Fruit fly (Drosophila melanogaster) whole organism, embryonic: ENCODE results near the gene Gr97a.

Experiments used
- Bdp1 ChIP-seq: fragments of 200-800 bp; sonication (Bioruptor generic); optimal IDR thresholded peaks from 3 replicates; lab custom pipeline; 2016; ENCODE audit warnings: missing biosample characterization, missing genetic modification characterization
- BtbVII ChIP-seq: fragments of 200-800 bp; sonication (Bioruptor generic); optimal IDR thresholded peaks from 3 replicates; lab custom pipeline; 2017; ENCODE audit warnings: missing biosample characterization, mild to moderate bottlenecking, missing genetic modification characterization
- CG10979 ChIP-seq: fragments of 200-800 bp; sonication (Bioruptor generic); optimal IDR thresholded peaks from 2 replicates; lab custom pipeline; 2018; ENCODE audit warnings: missing biosample characterization, mild to moderate bottlenecking, missing genetic modification characterization, moderate library complexity
- CG11093 ChIP-seq: fragments of 200-800 bp; sonication (Bioruptor generic); IDR thresholded peaks from 3 replicates; pipeline ENCODE4 v1.3.6; 2022; ENCODE audit warnings: missing biosample characterization, missing genetic modification characterization
- CG12769 ChIP-seq: fragments of 200-800 bp; sonication (Bioruptor generic); optimal IDR thresholded peaks from 2 replicates; lab custom pipeline; 2019; ENCODE audit warnings: missing biosample characterization, mild to moderate bottlenecking, missing genetic modification characterization, moderate library complexity
- CG14710 ChIP-seq: fragments of 200-800 bp; sonication (Bioruptor generic); optimal IDR thresholded peaks from 3 replicates; lab custom pipeline; 2019; ENCODE audit warnings: missing biosample characterization, mild to moderate bottlenecking, missing genetic modification characterization, moderate library complexity
- CG15011 ChIP-seq: fragments of 200-800 bp; sonication (Bioruptor generic); optimal IDR thresholded peaks from 3 replicates; lab custom pipeline; 2018; ENCODE audit warnings: missing biosample characterization, mild to moderate bottlenecking, missing genetic modification characterization
- CG15269 ChIP-seq: fragments of 200-800 bp; sonication (Bioruptor generic); optimal IDR thresholded peaks from 2 replicates; lab custom pipeline; 2018; ENCODE audit warnings: missing biosample characterization, mild to moderate bottlenecking, missing genetic modification characterization, moderate library complexity
- CG15514 ChIP-seq: fragments of 200-800 bp; sonication (Bioruptor generic); optimal IDR thresholded peaks from 3 replicates; lab custom pipeline; 2017; ENCODE audit warnings: missing biosample characterization, missing genetic modification characterization, mild to moderate bottlenecking, moderate library complexity, missing genetic modification reagents
- CG17385 ChIP-seq: fragments of 200-800 bp; sonication (Bioruptor generic); optimal IDR thresholded peaks from 3 replicates; lab custom pipeline; 2018; ENCODE audit warnings: missing biosample characterization, mild to moderate bottlenecking, missing genetic modification characterization
- CG1792 ChIP-seq: fragments of 200-800 bp; sonication (Bioruptor generic); optimal IDR thresholded peaks from 2 replicates; lab custom pipeline; 2016; ENCODE audit warnings: missing biosample characterization, missing genetic modification characterization
- CG18599 ChIP-seq: fragments of 200-800 bp; sonication (Bioruptor generic); optimal IDR thresholded peaks from 3 replicates; lab custom pipeline; 2017; ENCODE audit warnings: missing biosample characterization, missing genetic modification characterization, mild to moderate bottlenecking, moderate library complexity, missing genetic modification reagents
- CG34376 ChIP-seq: fragments of 200-800 bp; sonication (Bioruptor generic); optimal IDR thresholded peaks from 2 replicates; lab custom pipeline; 2018; ENCODE audit warnings: missing biosample characterization, mild to moderate bottlenecking, missing genetic modification characterization
- CG6813 ChIP-seq: fragments of 200-800 bp; sonication (Bioruptor generic); optimal IDR thresholded peaks from 2 replicates; lab custom pipeline; 2017; ENCODE audit warnings: missing biosample characterization, missing genetic modification characterization, mild to moderate bottlenecking, moderate library complexity, missing genetic modification reagents
- CG7839 ChIP-seq: fragments of 200-800 bp; sonication (Bioruptor generic); optimal IDR thresholded peaks from 3 replicates; lab custom pipeline; 2018; ENCODE audit warnings: missing biosample characterization, mild to moderate bottlenecking, missing genetic modification characterization, moderate library complexity
- CG8290 ChIP-seq, 3 experiments: fragments of 200-800 bp; sonication (Bioruptor generic); optimal IDR thresholded peaks; 2 replicates each; lab custom pipeline; 2016 to 2019; ENCODE audit warnings: missing biosample characterization in 3 of 3, missing genetic modification characterization in 3 of 3, mild to moderate bottlenecking in 2 of 3, moderate library complexity in 1 of 3
- CG8359 ChIP-seq: fragments of 200-800 bp; sonication (Bioruptor generic); optimal IDR thresholded peaks from 2 replicates; lab custom pipeline; 2017; ENCODE audit warnings: missing biosample characterization, mild to moderate bottlenecking, missing genetic modification characterization, borderline replicate concordance
- CG9727 ChIP-seq: fragments of 200-800 bp; sonication (Bioruptor generic); optimal IDR thresholded peaks from 3 replicates; lab custom pipeline; 2017; ENCODE audit warnings: missing biosample characterization, mild to moderate bottlenecking, missing genetic modification characterization
- D ChIP-seq, 2 experiments: fragments of 200-800 bp in 1 of 2; fragments of >200 bp in 1 of 2; sonication (Bioruptor generic) in 1 of 2; optimal IDR thresholded peaks; 2 replicates in 1 of 2; 3 replicates in 1 of 2; lab custom pipeline; 2017; ENCODE audit warnings: mild to moderate bottlenecking in 1 of 2, missing biosample characterization in 1 of 2, missing genetic modification characterization in 1 of 2, missing genetic modification reagents in 1 of 2
- E2f2 ChIP-seq: fragments of 200-800 bp; sonication (Bioruptor generic); IDR thresholded peaks from 2 replicates; pipeline ENCODE4 v1.3.6; 2022; ENCODE audit warnings: missing biosample characterization, missing genetic modification characterization
- Fer3 ChIP-seq: fragments of 200-800 bp; sonication (Bioruptor generic); optimal IDR thresholded peaks from 2 replicates; lab custom pipeline; 2018; ENCODE audit warnings: missing biosample characterization, mild to moderate bottlenecking, missing genetic modification characterization, moderate library complexity
- HmgZ ChIP-seq: fragments of 200-800 bp; sonication (Bioruptor generic); optimal IDR thresholded peaks from 2 replicates; lab custom pipeline; 2018; ENCODE audit warnings: missing biosample characterization, mild to moderate bottlenecking, missing genetic modification characterization
- Hr39 ChIP-seq: fragments of >200 bp; optimal IDR thresholded peaks from 2 replicates; lab custom pipeline; 2017
- MTF-1 ChIP-seq: fragments of 200-800 bp; sonication (Bioruptor generic); optimal IDR thresholded peaks from 2 replicates; lab custom pipeline; 2018; ENCODE audit warnings: missing biosample characterization, mild to moderate bottlenecking, missing genetic modification characterization, borderline replicate concordance
- Pdp1 ChIP-seq, 2 experiments: fragments of 200-800 bp; sonication (Bioruptor generic); optimal IDR thresholded peaks; 3 replicates each; lab custom pipeline; 2016; ENCODE audit warnings: missing biosample characterization in 2 of 2, missing genetic modification characterization in 2 of 2, mild to moderate bottlenecking in 1 of 2, moderate library complexity in 1 of 2
- Rx ChIP-seq: fragments of 200-800 bp; sonication (Bioruptor generic); IDR thresholded peaks from 2 replicates; pipeline ENCODE4 v1.3.6; 2022; ENCODE audit warnings: missing biosample characterization, missing genetic modification characterization
- Sry-β ChIP-seq: fragments of 200-800 bp; sonication (Bioruptor generic); optimal IDR thresholded peaks from 2 replicates; lab custom pipeline; 2018; ENCODE audit warnings: missing biosample characterization, mild to moderate bottlenecking, missing genetic modification characterization, moderate library complexity
- TFAM ChIP-seq: fragments of 200-800 bp; sonication (Bioruptor generic); optimal IDR thresholded peaks from 2 replicates; lab custom pipeline; 2017; ENCODE audit warnings: missing biosample characterization, missing genetic modification characterization, inconsistent platforms
- abd-A ChIP-seq: fragments of 200-800 bp; sonication (Bioruptor generic); optimal IDR thresholded peaks from 3 replicates; lab custom pipeline; 2019; ENCODE audit warnings: missing biosample characterization, mild to moderate bottlenecking, missing genetic modification characterization, moderate library complexity
- dan ChIP-seq: fragments of 200-800 bp; sonication (Bioruptor generic); IDR thresholded peaks from 2 replicates; pipeline ENCODE4 v1.3.6; 2022; ENCODE audit warnings: missing biosample characterization, missing genetic modification characterization
- eyg ChIP-seq: fragments of 200-800 bp; sonication (Bioruptor generic); optimal IDR thresholded peaks from 3 replicates; lab custom pipeline; 2016; ENCODE audit warnings: missing biosample characterization, missing genetic modification characterization
- fd64A ChIP-seq: fragments of 200-800 bp; sonication (Bioruptor generic); optimal IDR thresholded peaks from 3 replicates; lab custom pipeline; 2018; ENCODE audit warnings: missing biosample characterization, mild to moderate bottlenecking, missing genetic modification characterization
- hbn ChIP-seq: fragments of 200-800 bp; sonication (Bioruptor generic); IDR thresholded peaks from 2 replicates; pipeline ENCODE4 v1.3.6; 2022; ENCODE audit warnings: missing biosample characterization, missing genetic modification characterization; ENCODE audit not compliant: partially characterized antibody
- inv ChIP-seq: fragments of 200-800 bp; sonication (Bioruptor generic); IDR thresholded peaks from 2 replicates; pipeline ENCODE4 v1.3.6; 2022; ENCODE audit warnings: missing biosample characterization, missing genetic modification characterization; ENCODE audit not compliant: partially characterized antibody
- kni ChIP-seq: fragments of 200-800 bp; sonication (Bioruptor generic); optimal IDR thresholded peaks from 3 replicates; lab custom pipeline; 2017; ENCODE audit warnings: mild to moderate bottlenecking, missing biosample characterization, missing genetic modification reagents, missing genetic modification characterization
- knrl ChIP-seq: fragments of 200-800 bp; sonication (Bioruptor generic); IDR thresholded peaks from 3 replicates; pipeline ENCODE4 v1.3.6; 2022; ENCODE audit warnings: missing biosample characterization, missing genetic modification characterization; ENCODE audit not compliant: partially characterized antibody
- lab ChIP-seq: fragments of 200-800 bp; sonication (Bioruptor generic); optimal IDR thresholded peaks from 3 replicates; lab custom pipeline; 2017; ENCODE audit warnings: missing biosample characterization, missing genetic modification characterization, mild to moderate bottlenecking, moderate library complexity, missing genetic modification reagents
- luna ChIP-seq: fragments of 200-800 bp; sonication (Bioruptor generic); optimal IDR thresholded peaks from 2 replicates; lab custom pipeline; 2016; ENCODE audit warnings: missing biosample characterization, missing genetic modification characterization
- maf-S ChIP-seq: fragments of 200-800 bp; sonication (Bioruptor generic); optimal IDR thresholded peaks from 2 replicates; lab custom pipeline; 2016; ENCODE audit warnings: missing biosample characterization, missing genetic modification characterization
- mirr ChIP-seq: fragments of 200-800 bp; sonication (Bioruptor generic); optimal IDR thresholded peaks from 3 replicates; lab custom pipeline; 2018; ENCODE audit warnings: missing biosample characterization, mild to moderate bottlenecking, missing genetic modification characterization
- nom ChIP-seq: fragments of 200-800 bp; sonication (Bioruptor generic); optimal IDR thresholded peaks from 2 replicates; lab custom pipeline; 2017; ENCODE audit warnings: missing biosample characterization, missing genetic modification characterization, mild to moderate bottlenecking, moderate library complexity, missing genetic modification reagents
- sug ChIP-seq: fragments of 200-800 bp; optimal IDR thresholded peaks from 2 replicates; lab custom pipeline; 2019; ENCODE audit warnings: missing biosample characterization, mild to moderate bottlenecking, missing genetic modification characterization, moderate library complexity
- usp ChIP-seq: fragments of >200 bp; optimal IDR thresholded peaks from 2 replicates; lab custom pipeline; 2017; ENCODE audit warnings: missing biosample characterization, missing genetic modification characterization
- vvl ChIP-seq: fragments of 200-800 bp; sonication (Bioruptor generic); IDR thresholded peaks from 2 replicates; pipeline ENCODE4 v1.3.6; 2022; ENCODE audit warnings: missing biosample characterization, missing genetic modification characterization
- z ChIP-seq: fragments of 200-800 bp; sonication (Bioruptor generic); IDR thresholded peaks from 3 replicates; pipeline ENCODE4 v1.3.6; 2022; ENCODE audit warnings: missing biosample characterization, missing genetic modification characterization

The Gr97a gene

dm6 chr3R:26952200-26952856, 14.0 kb downstream of the Gr97a start (continued):
- no peak for TF ChIP-seq CG8290 (GFP tag; optimal IDR thresholded peaks at IDR 0.05; lab: Kevin White, UChicago)
- peak in 1 of 2 experiments; percentile 57 for TF ChIP-seq CG8290 (tag; optimal IDR thresholded peaks at IDR 0.05; lab: Kevin White, UChicago)
- TF ChIP-seq mirr, result peak; percentile 48
- TF ChIP-seq CG12769 (tag; lab: Kevin White, UChicago), result peak; percentile 11
- TF ChIP-seq sug (tag; lab: Kevin White, UChicago), result peak; percentile 99
- peak; percentile 51 for TF ChIP-seq abd-A (tag; lab: Kevin White, UChicago)
- peak; percentile 25 for TF ChIP-seq Fer3 (tag; lab: Kevin White, UChicago)
- TF ChIP-seq nom (GFP tag; lab: Kevin White, UChicago), result no peak
- TF ChIP-seq fd64A, result no peak
- TF ChIP-seq inv (GFP tag; lab: Robert Waterston, UW), result no peak
- no peak for TF ChIP-seq Hr39 (lab: Kevin White, UChicago)
- peak; percentile 31 for TF ChIP-seq CG6813 (GFP tag; lab: Kevin White, UChicago)
- no peak for TF ChIP-seq CG11093 (GFP tag; lab: Robert Waterston, UW)
- peak; percentile 42 for TF ChIP-seq CG17385 (GFP tag; lab: Kevin White, UChicago)
- peak; percentile 12 for TF ChIP-seq maf-S (GFP tag; lab: Kevin White, UChicago)
- peak; percentile 2 for TF ChIP-seq CG1792 (GFP tag; lab: Kevin White, UChicago)
- no peak for TF ChIP-seq dan (GFP tag; lab: Robert Waterston, UW)
- no peak for TF ChIP-seq eyg (GFP tag; lab: Kevin White, UChicago)
- TF ChIP-seq CG7839 (tag; lab: Kevin White, UChicago), result peak; percentile 46
- TF ChIP-seq knrl (GFP tag; lab: Robert Waterston, UW), result no peak
- TF ChIP-seq TFAM (GFP tag; lab: Kevin White, UChicago), result no peak
- no peak for TF ChIP-seq CG15269 (tag; lab: Kevin White, UChicago)
- peak; percentile 90 for TF ChIP-seq CG34376 (GFP tag; lab: Kevin White, UChicago)
- peak; percentile 33 for TF ChIP-seq CG15514 (GFP tag; lab: Kevin White, UChicago)
- TF ChIP-seq Rx (GFP tag; lab: Robert Waterston, UW), result no peak
- TF ChIP-seq D (optimal IDR thresholded peaks at IDR 0.05; lab: Kevin White, UChicago), result no peak
- no peak for TF ChIP-seq D (GFP tag; optimal IDR thresholded peaks at IDR 0.05; lab: Kevin White, UChicago)
- TF ChIP-seq CG18599 (GFP tag; lab: Kevin White, UChicago), result peak; percentile 73
- no peak for TF ChIP-seq CG10979 (tag; lab: Kevin White, UChicago)
- no peak for TF ChIP-seq E2f2
- peak; percentile 43 for TF ChIP-seq BtbVII
- TF ChIP-seq Pdp1 (GFP tag; optimal IDR thresholded peaks at IDR 0.05; lab: Kevin White, UChicago), result peak; percentile 19 to 67
- no peak for TF ChIP-seq CG9727
- no peak for TF ChIP-seq Sry-β (GFP tag; lab: Kevin White, UChicago)
- no peak for TF ChIP-seq CG15011 (GFP tag; lab: Kevin White, UChicago)
- TF ChIP-seq Bdp1, result no peak
- no peak; the same call in 2 of the 3 replicates for TF ChIP-seq z
- TF ChIP-seq CG14710 (tag; lab: Kevin White, UChicago), result no peak
- TF ChIP-seq MTF-1 (GFP tag; lab: Kevin White, UChicago), result no peak
- TF ChIP-seq HmgZ (tag; lab: Kevin White, UChicago), result peak; percentile 43
- TF ChIP-seq usp, result no peak
- peak; percentile 25 for TF ChIP-seq luna (GFP tag; lab: Kevin White, UChicago)
- TF ChIP-seq hbn (GFP tag; lab: Robert Waterston, UW), result no peak
- peak; percentile 63 for TF ChIP-seq lab (GFP tag; lab: Kevin White, UChicago)
- no peak for TF ChIP-seq kni
- no peak for TF ChIP-seq CG8359 (GFP tag; lab: Kevin White, UChicago)
- TF ChIP-seq vvl (GFP tag; lab: Robert Waterston, UW), result peak; percentile 32; the same call in 1 of the 2 replicates
